Fruit fly (Drosophila melanogaster) whole organism, embryonic: ENCODE data around the gene eIF4H2.

Source experiments
- Antp ChIP-seq: fragments of 200-800 bp; sonication (Bioruptor generic); optimal IDR thresholded peaks from 3 replicates; lab custom pipeline; 2016; ENCODE audit warnings: missing biosample characterization, missing genetic modification characterization
- Blimp-1 ChIP-seq: fragments of 200-800 bp; sonication (Bioruptor generic); optimal IDR thresholded peaks from 3 replicates; lab custom pipeline; 2018; ENCODE audit warnings: missing biosample characterization, missing genetic modification characterization, mild to moderate bottlenecking, moderate library complexity, missing genetic modification reagents
- CG10366 ChIP-seq: fragments of 200-800 bp; sonication (Bioruptor generic); IDR thresholded peaks from 2 replicates; pipeline ENCODE4 v1.3.6; 2022; ENCODE audit warnings: missing biosample characterization, missing genetic modification characterization
- CG11247 ChIP-seq: fragments of 200-800 bp; sonication (Bioruptor generic); IDR thresholded peaks from 2 replicates; pipeline ENCODE4 v1.3.6; 2022; ENCODE audit warnings: missing biosample characterization, missing genetic modification characterization
- CG11504 ChIP-seq: fragments of 200-800 bp; sonication (Bioruptor generic); optimal IDR thresholded peaks from 3 replicates; lab custom pipeline; 2019; ENCODE audit warnings: missing biosample characterization, mild to moderate bottlenecking, missing genetic modification characterization, moderate library complexity
- CG12391 ChIP-seq: fragments of 200-800 bp; sonication (Bioruptor generic); optimal IDR thresholded peaks from 3 replicates; lab custom pipeline; 2018; ENCODE audit warnings: missing biosample characterization, mild to moderate bottlenecking, missing genetic modification characterization, moderate library complexity
- CG12769 ChIP-seq: fragments of 200-800 bp; sonication (Bioruptor generic); optimal IDR thresholded peaks from 2 replicates; lab custom pipeline; 2019; ENCODE audit warnings: missing biosample characterization, mild to moderate bottlenecking, missing genetic modification characterization, moderate library complexity
- CG13123 ChIP-seq: fragments of 200-800 bp; sonication (Bioruptor generic); optimal IDR thresholded peaks from 2 replicates; lab custom pipeline; 2016; ENCODE audit warnings: missing biosample characterization, missing genetic modification characterization
- CG15514 ChIP-seq: fragments of 200-800 bp; sonication (Bioruptor generic); optimal IDR thresholded peaks from 3 replicates; lab custom pipeline; 2017; ENCODE audit warnings: missing biosample characterization, missing genetic modification characterization, mild to moderate bottlenecking, moderate library complexity, missing genetic modification reagents
- CG17359 ChIP-seq: fragments of 200-800 bp; sonication (Bioruptor generic); optimal IDR thresholded peaks from 3 replicates; lab custom pipeline; 2018; ENCODE audit warnings: missing biosample characterization, mild to moderate bottlenecking, missing genetic modification characterization, moderate library complexity
- CG17361 ChIP-seq: fragments of 200-800 bp; sonication (Bioruptor generic); IDR thresholded peaks from 3 replicates; pipeline ENCODE4 v1.3.6; 2022; ENCODE audit warnings: missing biosample characterization, missing genetic modification characterization
- CG18599 ChIP-seq: fragments of 200-800 bp; sonication (Bioruptor generic); optimal IDR thresholded peaks from 3 replicates; lab custom pipeline; 2017; ENCODE audit warnings: missing biosample characterization, missing genetic modification characterization, mild to moderate bottlenecking, moderate library complexity, missing genetic modification reagents
- CG2678 ChIP-seq: fragments of 200-800 bp; sonication (Bioruptor generic); optimal IDR thresholded peaks from 3 replicates; lab custom pipeline; 2019; ENCODE audit warnings: missing biosample characterization, mild to moderate bottlenecking, missing genetic modification characterization, moderate library complexity
- CG30403 ChIP-seq: fragments of 200-800 bp; sonication (Bioruptor generic); optimal IDR thresholded peaks from 3 replicates; lab custom pipeline; 2016; ENCODE audit warnings: missing biosample characterization, missing genetic modification characterization
- CG31388 ChIP-seq: fragments of 200-800 bp; sonication (Bioruptor generic); optimal IDR thresholded peaks from 2 replicates; lab custom pipeline; 2016; ENCODE audit warnings: missing biosample characterization, missing genetic modification characterization
- CG6272 ChIP-seq: fragments of 200-800 bp; sonication (Bioruptor generic); IDR thresholded peaks from 2 replicates; pipeline ENCODE4 v1.3.6; 2022; ENCODE audit warnings: missing biosample characterization, missing genetic modification characterization
- CG8089 ChIP-seq: fragments of 200-800 bp; sonication (Bioruptor generic); optimal IDR thresholded peaks from 3 replicates; lab custom pipeline; 2016; ENCODE audit warnings: missing biosample characterization, missing genetic modification characterization
- CG8290 ChIP-seq, 3 experiments: fragments of 200-800 bp; sonication (Bioruptor generic); optimal IDR thresholded peaks; 2 replicates each; lab custom pipeline; 2016 to 2019; ENCODE audit warnings: missing biosample characterization in 3 of 3, missing genetic modification characterization in 3 of 3, mild to moderate bottlenecking in 2 of 3, moderate library complexity in 1 of 3
- Dbx ChIP-seq: fragments of 200-800 bp; sonication (Bioruptor generic); IDR thresholded peaks from 3 replicates; pipeline ENCODE4 v1.3.6; 2022; ENCODE audit warnings: missing biosample characterization, missing genetic modification characterization
- Dll ChIP-seq: fragments of 200-800 bp; sonication (Bioruptor generic); IDR thresholded peaks from 4 replicates; pipeline ENCODE4 v1.3.6; 2022; ENCODE audit warnings: missing biosample characterization, missing genetic modification characterization; ENCODE audit not compliant: partially characterized antibody
- GATAe ChIP-seq: fragments of 200-800 bp; sonication (Bioruptor generic); conservative IDR thresholded peaks from 2 replicates; pipeline ENCODE4 v1.3.6; 2022; ENCODE audit warnings: missing biosample characterization, missing genetic modification characterization
- Hr51 ChIP-seq, 2 experiments: fragments of 200-800 bp; sonication (Bioruptor generic); optimal IDR thresholded peaks; 2 replicates in 1 of 2; 3 replicates in 1 of 2; lab custom pipeline; 2016 to 2018; ENCODE audit warnings: missing biosample characterization in 2 of 2, missing genetic modification characterization in 2 of 2, mild to moderate bottlenecking in 1 of 2, moderate library complexity in 1 of 2
- Hsf ChIP-seq: fragments of 200-800 bp; sonication (Bioruptor generic); optimal IDR thresholded peaks from 3 replicates; lab custom pipeline; 2016; ENCODE audit warnings: missing biosample characterization, missing genetic modification characterization
- MESR4 ChIP-seq: fragments of 200-800 bp; sonication (Bioruptor generic); optimal IDR thresholded peaks from 2 replicates; lab custom pipeline; 2018; ENCODE audit warnings: missing biosample characterization, mild to moderate bottlenecking, missing genetic modification characterization, moderate library complexity
- NC2β ChIP-seq: fragments of 200-800 bp; sonication (Bioruptor generic); optimal IDR thresholded peaks from 2 replicates; lab custom pipeline; 2016; ENCODE audit warnings: missing biosample characterization, missing genetic modification characterization
- Optix ChIP-seq: fragments of 200-800 bp; sonication (Bioruptor generic); IDR thresholded peaks from 3 replicates; pipeline ENCODE4 v1.3.6; 2022; ENCODE audit warnings: missing biosample characterization, missing genetic modification characterization
- PHDP ChIP-seq: fragments of 200-800 bp; sonication (Bioruptor generic); optimal IDR thresholded peaks from 3 replicates; lab custom pipeline; 2018; ENCODE audit warnings: missing biosample characterization, mild to moderate bottlenecking, missing genetic modification characterization, moderate library complexity
- Rx ChIP-seq: fragments of 200-800 bp; sonication (Bioruptor generic); IDR thresholded peaks from 2 replicates; pipeline ENCODE4 v1.3.6; 2022; ENCODE audit warnings: missing biosample characterization, missing genetic modification characterization
- Sox102F ChIP-seq: fragments of 200-800 bp; sonication (Bioruptor generic); optimal IDR thresholded peaks from 2 replicates; lab custom pipeline; 2018; ENCODE audit warnings: missing biosample characterization, mild to moderate bottlenecking, missing genetic modification characterization, moderate library complexity
- az2 ChIP-seq: fragments of 200-800 bp; sonication (Bioruptor generic); optimal IDR thresholded peaks from 3 replicates; lab custom pipeline; 2016; ENCODE audit warnings: missing biosample characterization, missing genetic modification characterization
- bsh ChIP-seq, 2 experiments: fragments of 200-800 bp; sonication (Bioruptor generic); optimal IDR thresholded peaks; 2 replicates each; lab custom pipeline; 2017 to 2018; ENCODE audit warnings: mild to moderate bottlenecking in 2 of 2, missing biosample characterization in 2 of 2, missing genetic modification characterization in 2 of 2, moderate library complexity in 1 of 2
- btn ChIP-seq: fragments of 200-800 bp; sonication (Bioruptor generic); optimal IDR thresholded peaks from 2 replicates; lab custom pipeline; 2016; ENCODE audit warnings: missing biosample characterization, missing genetic modification characterization
- chif ChIP-seq, 2 experiments: fragments of 200-800 bp; sonication (Bioruptor generic); optimal IDR thresholded peaks; 3 replicates each; lab custom pipeline; 2016; ENCODE audit warnings: missing biosample characterization in 2 of 2, missing genetic modification characterization in 2 of 2
- dimm ChIP-seq: fragments of 200-800 bp; sonication (Bioruptor generic); IDR thresholded peaks from 2 replicates; pipeline ENCODE4 v1.3.6; 2022; ENCODE audit warnings: missing biosample characterization, missing genetic modification characterization
- dpn ChIP-seq, 2 experiments: fragments of 200-800 bp; sonication (Bioruptor generic); optimal IDR thresholded peaks; 3 replicates each; lab custom pipeline; 2016; ENCODE audit warnings: missing biosample characterization in 2 of 2, missing genetic modification characterization in 2 of 2
- gce ChIP-seq: fragments of 200-800 bp; sonication (Bioruptor generic); IDR thresholded peaks from 3 replicates; pipeline ENCODE4 v1.3.6; 2022; ENCODE audit warnings: missing biosample characterization, missing genetic modification characterization
- grau ChIP-seq: fragments of 200-800 bp; optimal IDR thresholded peaks from 3 replicates; lab custom pipeline; 2019; ENCODE audit warnings: missing biosample characterization, mild to moderate bottlenecking, missing genetic modification characterization, moderate library complexity
- gsb-n ChIP-seq: fragments of 200-800 bp; sonication (Bioruptor generic); optimal IDR thresholded peaks from 3 replicates; lab custom pipeline; 2018; ENCODE audit warnings: missing biosample characterization, mild to moderate bottlenecking, missing genetic modification characterization
- hb ChIP-seq: fragments of 200-800 bp; sonication (Bioruptor generic); IDR thresholded peaks from 3 replicates; pipeline ENCODE4 v1.3.6; 2022; ENCODE audit warnings: missing biosample characterization, missing genetic modification characterization; ENCODE audit not compliant: partially characterized antibody
- hkb ChIP-seq, 2 experiments: fragments of 200-800 bp in 1 of 2; fragments of >200 bp in 1 of 2; sonication (Bioruptor generic) in 1 of 2; IDR thresholded peaks in 1 of 2; optimal IDR thresholded peaks in 1 of 2; 2 replicates each; pipeline versions ENCODE4 v1.3.6 to Lab custom; 2017 to 2022; ENCODE audit warnings: missing biosample characterization in 1 of 2, missing genetic modification characterization in 1 of 2
- lab ChIP-seq: fragments of 200-800 bp; sonication (Bioruptor generic); optimal IDR thresholded peaks from 3 replicates; lab custom pipeline; 2017; ENCODE audit warnings: missing biosample characterization, missing genetic modification characterization, mild to moderate bottlenecking, moderate library complexity, missing genetic modification reagents
- lmd ChIP-seq: fragments of 200-800 bp; sonication (Bioruptor generic); IDR thresholded peaks from 2 replicates; pipeline ENCODE4 v1.3.6; 2022; ENCODE audit warnings: missing biosample characterization, missing genetic modification characterization
- maf-S ChIP-seq: fragments of 200-800 bp; sonication (Bioruptor generic); optimal IDR thresholded peaks from 2 replicates; lab custom pipeline; 2016; ENCODE audit warnings: missing biosample characterization, missing genetic modification characterization
- mirr ChIP-seq: fragments of 200-800 bp; sonication (Bioruptor generic); optimal IDR thresholded peaks from 3 replicates; lab custom pipeline; 2018; ENCODE audit warnings: missing biosample characterization, mild to moderate bottlenecking, missing genetic modification characterization
- nmo ChIP-seq: fragments of 200-800 bp; sonication (Bioruptor generic); optimal IDR thresholded peaks from 2 replicates; lab custom pipeline; 2018; ENCODE audit warnings: missing biosample characterization, mild to moderate bottlenecking, missing genetic modification characterization, moderate library complexity
- pho ChIP-seq: fragments of 200-800 bp; sonication (Bioruptor generic); optimal IDR thresholded peaks from 2 replicates; lab custom pipeline; 2016; ENCODE audit warnings: missing biosample characterization, missing genetic modification characterization
- unpg ChIP-seq: fragments of 200-800 bp; sonication (Bioruptor generic); optimal IDR thresholded peaks from 3 replicates; lab custom pipeline; 2018; ENCODE audit warnings: missing biosample characterization, mild to moderate bottlenecking, missing genetic modification characterization, moderate library complexity
- zfh1 ChIP-seq: fragments of 200-800 bp; sonication (Bioruptor generic); IDR thresholded peaks from 3 replicates; pipeline ENCODE4 v1.3.6; 2022; ENCODE audit warnings: missing biosample characterization, missing genetic modification characterization

The eIF4H2 gene

dm6 chr3R:30729013-30729412 lies 3.1 kb downstream of the eIF4H2 start (continued):
- TF ChIP-seq CG11247, result 0 out of 2 replicates have a peak, but pooled peaks have one; percentile 11
- peak; percentile 10 for TF ChIP-seq az2 (GFP tag; lab: Kevin White, UChicago)
- no peak for TF ChIP-seq Dll
- TF ChIP-seq CG17359, result peak; percentile 7
- no peak; the same call in 1 of the 2 replicates for TF ChIP-seq CG10366 (GFP tag; lab: Robert Waterston, UW)
- no peak for TF ChIP-seq maf-S (GFP tag; lab: Kevin White, UChicago)
- peak; percentile 30 for TF ChIP-seq lab (GFP tag; lab: Kevin White, UChicago)
- TF ChIP-seq PHDP, result peak; percentile 12
- no peak for TF ChIP-seq gsb-n (tag; lab: Kevin White, UChicago)
- TF ChIP-seq CG18599, result no peak
- peak; percentile 14; the same call in 1 of the 3 replicates for TF ChIP-seq Dbx
- no peak for TF ChIP-seq CG31388
- TF ChIP-seq CG15514, result peak; percentile 3
- peak; percentile 35; the same call in 1 of the 3 replicates for TF ChIP-seq zfh1 (GFP tag; lab: Robert Waterston, UW)
- peak; percentile 32 for TF ChIP-seq CG30403 (GFP tag; lab: Kevin White, UChicago)
- TF ChIP-seq CG13123 (GFP tag; lab: Kevin White, UChicago), result no peak
- 0 out of 3 replicates have a peak, but pooled peaks have one; percentile 32 for TF ChIP-seq CG17361 (GFP tag; lab: Robert Waterston, UW)
- no peak for TF ChIP-seq MESR4 (GFP tag; lab: Kevin White, UChicago)
- no peak for TF ChIP-seq Hsf (GFP tag; lab: Kevin White, UChicago)
- no peak for TF ChIP-seq CG12391
- TF ChIP-seq mirr, result no peak
- peak; percentile 34 for TF ChIP-seq unpg
- peak; percentile 36; the same call in 1 of the 3 replicates for TF ChIP-seq Optix (GFP tag; lab: Robert Waterston, UW)
- peak; percentile 29 for TF ChIP-seq Sox102F (GFP tag; lab: Kevin White, UChicago)
- peak; percentile 22; the same call in 1 of the 2 replicates for TF ChIP-seq lmd (GFP tag; lab: Robert Waterston, UW)
- TF ChIP-seq chif (GFP tag; optimal IDR thresholded peaks at IDR 0.05; lab: Kevin White, UChicago), result peak in 1 of 2 experiments; percentile 38
- no peak for TF ChIP-seq CG8290 (GFP tag; optimal IDR thresholded peaks at IDR 0.05; lab: Kevin White, UChicago)
- TF ChIP-seq CG8290 (tag; optimal IDR thresholded peaks at IDR 0.05; lab: Kevin White, UChicago), result peak in 1 of 2 experiments; percentile 48
- peak in 1 of 2 experiments; percentile 21 for TF ChIP-seq Hr51 (GFP tag; optimal IDR thresholded peaks at IDR 0.05; lab: Kevin White, UChicago)
- no peak for TF ChIP-seq dimm (GFP tag; lab: Robert Waterston, UW)
- peak; percentile 38 for TF ChIP-seq Antp
- TF ChIP-seq hkb (optimal IDR thresholded peaks at IDR 0.05; lab: Kevin White, UChicago), result no peak
- no peak for TF ChIP-seq hkb (GFP tag; IDR thresholded peaks at IDR 0.05; lab: Robert Waterston, UW)
- TF ChIP-seq pho (GFP tag; lab: Kevin White, UChicago), result no peak
- peak; percentile 21 for TF ChIP-seq CG2678 (tag; lab: Kevin White, UChicago)
- no peak for TF ChIP-seq GATAe (GFP tag; lab: Robert Waterston, UW)
- no peak for TF ChIP-seq btn (GFP tag; lab: Kevin White, UChicago)
- TF ChIP-seq gce (GFP tag; lab: Robert Waterston, UW), result no peak
- 0 out of 2 replicates have a peak, but pooled peaks have one; percentile 6 for TF ChIP-seq CG6272 (GFP tag; lab: Robert Waterston, UW)
- TF ChIP-seq nmo, result no peak
- TF ChIP-seq hb (GFP tag; lab: Robert Waterston, UW), result no peak
- TF ChIP-seq CG12769 (tag; lab: Kevin White, UChicago), result peak; percentile 18
- TF ChIP-seq CG11504 (tag; lab: Kevin White, UChicago), result peak; percentile 26
- TF ChIP-seq bsh (GFP tag; optimal IDR thresholded peaks at IDR 0.05; lab: Kevin White, UChicago), result peak in 1 of 2 experiments; percentile 40
- peak in 1 of 2 experiments; percentile 17 for TF ChIP-seq dpn (GFP tag; optimal IDR thresholded peaks at IDR 0.05; lab: Kevin White, UChicago)
- peak; percentile 9 for TF ChIP-seq grau (tag; lab: Kevin White, UChicago)
- peak; percentile 25 for TF ChIP-seq Blimp-1 (GFP tag; lab: Kevin White, UChicago)
- TF ChIP-seq CG8089, result no peak
- TF ChIP-seq NC2β (GFP tag; lab: Kevin White, UChicago), result no peak
- no peak for TF ChIP-seq Rx (GFP tag; lab: Robert Waterston, UW)
